Worm (Caenorhabditis elegans) whole organism, young adult: ENCODE data around the gene ugt-1.

Experiments used
- B0035.1 ChIP-seq: sonication (generic microtip); optimal IDR thresholded peaks from 2 replicates; lab custom pipeline; 2016; ENCODE audit warnings: missing genetic modification characterization, mild to moderate bottlenecking, missing compliant biosample characterization, missing genotype, missing genetic modification reagents
- C06A6.2 ChIP-seq: fragments of 200-800 bp; sonication (Bioruptor generic); conservative IDR thresholded peaks from 2 replicates; pipeline ENCODE4 v1.3.6; 2022; ENCODE audit warnings: missing genetic modification characterization, missing compliant biosample characterization
- C17E4.6 ChIP-seq: fragments of 200-800 bp; sonication (Bioruptor generic); IDR thresholded peaks from 2 replicates; pipeline ENCODE4 v1.3.6; 2022; ENCODE audit warnings: missing genetic modification reagents, missing genetic modification characterization, missing compliant biosample characterization
- F33H1.4 ChIP-seq: fragments of 200-800 bp; sonication (Bioruptor generic); IDR thresholded peaks from 2 replicates; pipeline ENCODE4 v1.3.6; 2022; ENCODE audit warnings: missing genetic modification reagents, missing genetic modification characterization, missing compliant biosample characterization
- F49E8.2 ChIP-seq: sonication (generic microtip); optimal IDR thresholded peaks from 3 replicates; lab custom pipeline; 2017; ENCODE audit warnings: missing genetic modification characterization, mild to moderate bottlenecking, missing compliant biosample characterization, antibody characterized with exemption, moderate library complexity; ENCODE audit not compliant: insufficient read depth
- K12H6.12 ChIP-seq: fragments of 200-800 bp; sonication (Bioruptor generic); optimal IDR thresholded peaks from 2 replicates; lab custom pipeline; 2018; ENCODE audit warnings: mild to moderate bottlenecking, missing genetic modification characterization, missing compliant biosample characterization
- akir-1 ChIP-seq: fragments of 200-800 bp; sonication (Bioruptor generic); optimal IDR thresholded peaks from 2 replicates; lab custom pipeline; 2018; ENCODE audit warnings: mild to moderate bottlenecking, missing genetic modification characterization, moderate library complexity, missing compliant biosample characterization
- ama-1 ChIP-seq, 3 experiments: fragments of 150-350 bp in 1 of 3; sonication (generic microtip) in 2 of 3; optimal IDR thresholded peaks; 2 replicates each; lab custom pipeline; 2014 to 2018; ENCODE audit warnings: missing biosample characterization in 2 of 3, missing genetic modification characterization in 2 of 3, missing genetic modification reagents in 2 of 3
- attf-5 ChIP-seq: fragments of 200-800 bp; sonication (Bioruptor generic); optimal IDR thresholded peaks from 2 replicates; lab custom pipeline; 2018; ENCODE audit warnings: mild to moderate bottlenecking, missing genetic modification characterization, missing compliant biosample characterization
- attf-6 ChIP-seq: fragments of 200-800 bp; sonication (Bioruptor generic); IDR thresholded peaks from 2 replicates; pipeline ENCODE4 v1.3.6; 2022; ENCODE audit warnings: missing genetic modification reagents, missing genetic modification characterization, missing compliant biosample characterization
- bed-1 ChIP-seq: fragments of 200-800 bp; sonication (Bioruptor generic); IDR thresholded peaks from 2 replicates; pipeline ENCODE4 v1.3.6; 2022; ENCODE audit warnings: missing genetic modification reagents, missing genetic modification characterization, missing compliant biosample characterization
- ccch-3 ChIP-seq: fragments of 200-800 bp; sonication (Bioruptor generic); optimal IDR thresholded peaks from 2 replicates; lab custom pipeline; 2018; ENCODE audit warnings: mild to moderate bottlenecking, missing genetic modification characterization, missing compliant biosample characterization
- cebp-2 ChIP-seq: fragments of 200-800 bp; sonication (Bioruptor generic); IDR thresholded peaks from 2 replicates; pipeline ENCODE4 v1.3.6; 2022; ENCODE audit warnings: missing genetic modification characterization, missing compliant biosample characterization
- chd-7 ChIP-seq: sonication (generic microtip); optimal IDR thresholded peaks from 2 replicates; lab custom pipeline; 2016; ENCODE audit warnings: mild to moderate bottlenecking, missing genetic modification characterization, moderate library complexity, missing compliant biosample characterization
- efl-1 ChIP-seq: fragments of 150-350 bp; optimal IDR thresholded peaks from 2 replicates; lab custom pipeline; 2014; ENCODE audit warnings: missing biosample characterization, missing genetic modification reagents, missing genetic modification characterization
- egl-18 ChIP-seq: fragments of 200-800 bp; sonication (Bioruptor generic); IDR thresholded peaks from 2 replicates; pipeline ENCODE4 v1.3.6; 2022; ENCODE audit warnings: missing genetic modification reagents, missing genetic modification characterization, missing compliant biosample characterization
- hmg-20 ChIP-seq: fragments of 200-800 bp; sonication (Bioruptor generic); IDR thresholded peaks from 2 replicates; pipeline ENCODE4 v1.3.6; 2022; ENCODE audit warnings: missing genetic modification reagents, missing genetic modification characterization, missing compliant biosample characterization
- hsf-1 ChIP-seq: fragments of 200-800 bp; sonication (Bioruptor generic); IDR thresholded peaks from 2 replicates; pipeline ENCODE4 v1.3.6; 2022; ENCODE audit warnings: missing genetic modification reagents, missing genetic modification characterization, missing compliant biosample characterization
- let-526 ChIP-seq: fragments of 200-800 bp; sonication (Bioruptor generic); IDR thresholded peaks from 2 replicates; pipeline ENCODE4 v1.3.6; 2022; ENCODE audit warnings: missing genetic modification reagents, missing genetic modification characterization, missing compliant biosample characterization
- lin-40 ChIP-seq: sonication (generic microtip); optimal IDR thresholded peaks from 2 replicates; lab custom pipeline; 2016; ENCODE audit warnings: missing genetic modification characterization, mild to moderate bottlenecking, missing compliant biosample characterization, missing genotype, missing genetic modification reagents
- lir-1 ChIP-seq: fragments of 200-800 bp; sonication (Bioruptor generic); conservative IDR thresholded peaks from 2 replicates; pipeline ENCODE4 v1.3.6; 2022; ENCODE audit warnings: missing genetic modification reagents, missing genetic modification characterization, missing compliant biosample characterization
- mel-28 ChIP-seq: sonication (generic microtip); optimal IDR thresholded peaks from 2 replicates; lab custom pipeline; 2016; ENCODE audit warnings: borderline replicate concordance, mild to moderate bottlenecking, missing genetic modification characterization, missing compliant biosample characterization
- nfya-1 ChIP-seq: sonication (generic microtip); optimal IDR thresholded peaks from 2 replicates; lab custom pipeline; 2017; ENCODE audit warnings: antibody characterized with exemption, missing compliant biosample characterization, missing genetic modification characterization, borderline replicate concordance; ENCODE audit not compliant: insufficient read depth
- nhr-27 ChIP-seq: fragments of 200-800 bp; sonication (Bioruptor generic); optimal IDR thresholded peaks from 2 replicates; lab custom pipeline; 2018; ENCODE audit warnings: mild to moderate bottlenecking, missing genetic modification characterization, moderate library complexity, missing compliant biosample characterization
- nhr-80 ChIP-seq: sonication (generic microtip); optimal IDR thresholded peaks from 2 replicates; lab custom pipeline; 2016; ENCODE audit warnings: missing genetic modification characterization, missing compliant biosample characterization
- pbrm-1 ChIP-seq: fragments of 200-800 bp; sonication (Bioruptor generic); IDR thresholded peaks from 2 replicates; pipeline ENCODE4 v1.3.6; 2022; ENCODE audit warnings: missing genetic modification reagents, missing genetic modification characterization, missing compliant biosample characterization
- rcor-1 ChIP-seq: fragments of 200-800 bp; sonication (Bioruptor generic); IDR thresholded peaks from 2 replicates; pipeline ENCODE4 v1.3.6; 2022; ENCODE audit warnings: missing genetic modification reagents, missing genetic modification characterization, missing compliant biosample characterization
- snpc-1.3 ChIP-seq: sonication (generic microtip); optimal IDR thresholded peaks from 2 replicates; lab custom pipeline; 2017; ENCODE audit warnings: missing genetic modification characterization, mild to moderate bottlenecking, missing compliant biosample characterization, antibody characterized with exemption, moderate library complexity, missing genotype, missing genetic modification reagents; ENCODE audit not compliant: insufficient read depth
- snpc-4 ChIP-seq, 5 experiments: fragments of 150-350 bp in 1 of 5; sonication (generic microtip) in 4 of 5; optimal IDR thresholded peaks; 2 replicates each; lab custom pipeline; 2014 to 2018; ENCODE audit warnings: missing genetic modification characterization in 5 of 5, missing biosample characterization in 3 of 5, antibody characterized with exemption in 2 of 5, mild to moderate bottlenecking in 2 of 5, missing compliant biosample characterization in 2 of 5, missing genotype in 2 of 5, moderate library complexity in 2 of 5, missing genetic modification reagents in 1 of 5
- tbp1 ChIP-seq: fragments of 200-800 bp; sonication (Bioruptor generic); optimal IDR thresholded peaks from 2 replicates; lab custom pipeline; 2018; ENCODE audit warnings: mild to moderate bottlenecking, missing genetic modification characterization, missing compliant biosample characterization
- tbx-9 ChIP-seq: sonication (generic microtip); optimal IDR thresholded peaks from 2 replicates; lab custom pipeline; 2016; ENCODE audit warnings: borderline replicate concordance, missing genetic modification characterization, inconsistent platforms, missing compliant biosample characterization
- unc-130 ChIP-seq: sonication (generic microtip); optimal IDR thresholded peaks from 2 replicates; lab custom pipeline; 2016; ENCODE audit warnings: missing genetic modification reagents, missing genetic modification characterization, missing compliant biosample characterization
- zfh-2 ChIP-seq: fragments of 200-800 bp; sonication (Bioruptor generic); conservative IDR thresholded peaks from 2 replicates; pipeline ENCODE4 v1.3.6; 2022; ENCODE audit warnings: missing genetic modification reagents, missing genetic modification characterization, missing compliant biosample characterization
- ztf-22 ChIP-seq: fragments of 200-800 bp; sonication (Bioruptor generic); optimal IDR thresholded peaks from 2 replicates; lab custom pipeline; 2018; ENCODE audit warnings: mild to moderate bottlenecking, missing genetic modification characterization, moderate library complexity, missing compliant biosample characterization

Gene ugt-1

ce11 chrV:10404701-10405100 lies 9.2 kb downstream of the ugt-1 start:
- TF ChIP-seq C06A6.2 (no peak), nhr-80 (peak; percentile 74)

- TF ChIP-seq mel-28 (tag; lab: Kevin White, UChicago) (no peak), ama-1 (optimal IDR thresholded peaks at IDR 0.05; lab: Kevin White, UChicago) (no peak), ama-1 (GFP tag; optimal IDR thresholded peaks at IDR 0.05; lab: Kevin White, UChicago) (no peak), chd-7 (tag; lab: Kevin White, UChicago) (no peak), B0035.1 (tag; lab: Kevin White, UChicago) (no peak), unc-130 (no peak), nhr-80 (no peak), F49E8.2 (tag; lab: Kevin White, UChicago) (no peak), hmg-20 (GFP tag; lab: Robert Waterston, UW) (no peak), let-526 (GFP tag; lab: Robert Waterston, UW) (no peak), C06A6.2 (no peak), F33H1.4 (GFP tag; lab: Robert Waterston, UW) (no peak), hsf-1 (GFP tag; lab: Robert Waterston, UW) (no peak), attf-6 (GFP tag; lab: Robert Waterston, UW) (no peak), tbp1 (GFP tag; lab: Kevin White, UChicago) (no peak), rcor-1 (no peak), attf-5 (GFP tag; lab: Kevin White, UChicago) (no peak), ztf-22 (no peak), K12H6.12 (no peak), zfh-2 (GFP tag; lab: Robert Waterston, UW) (no peak), nfya-1 (no peak)
Observed at ce11 chrV:10406313-10406712, 10.8 kb downstream of the ugt-1 start, which contains the start of gene F15H10.7. Gene F15H10.7, minus strand, starts transcription at chrV:10406413.

ce11 chrV:10410030-10410713 lies 14.7 kb downstream of the ugt-1 start, which contains the start of gene F15H10.12:
Gene F15H10.12, minus strand, starts transcription at chrV:10410080.
- no peak for TF ChIP-seq attf-6 (GFP tag; lab: Robert Waterston, UW)
- no peak for TF ChIP-seq snpc-4 (GFP tag; optimal IDR thresholded peaks at IDR 0.05; lab: Kevin White, UChicago)
- TF ChIP-seq snpc-4 (tag; optimal IDR thresholded peaks at IDR 0.05; lab: Kevin White, UChicago), result no peak

- no peak for TF ChIP-seq nhr-27 (tag; lab: Kevin White, UChicago)
- no peak for TF ChIP-seq lir-1 (GFP tag; lab: Robert Waterston, UW)
- TF ChIP-seq pbrm-1 (GFP tag; lab: Robert Waterston, UW), result no peak
- no peak for TF ChIP-seq K12H6.12
- no peak for TF ChIP-seq egl-18 (GFP tag; lab: Robert Waterston, UW)
- no peak for TF ChIP-seq F33H1.4 (GFP tag; lab: Robert Waterston, UW)
- TF ChIP-seq snpc-1.3 (tag; lab: Kevin White, UChicago), result no peak
- no peak for TF ChIP-seq akir-1 (GFP tag; lab: Kevin White, UChicago)
- no peak for TF ChIP-seq bed-1
- no peak for TF ChIP-seq cebp-2 (GFP tag; lab: Robert Waterston, UW)
Observed at ce11 chrV:10414610-10415009, 19.1 kb downstream of the ugt-1 start, which contains the start of gene F15H10.9. Gene F15H10.9, minus strand, starts transcription at chrV:10414710.

- TF ChIP-seq efl-1 (GFP tag; lab: Kevin White, UChicago) (no peak), tbx-9 (tag; lab: Kevin White, UChicago) (no peak), lin-40 (tag; lab: Kevin White, UChicago) (no peak), C17E4.6 (GFP tag; lab: Robert Waterston, UW) (no peak), ccch-3 (GFP tag; lab: Kevin White, UChicago) (no peak), egl-18 (GFP tag; lab: Robert Waterston, UW) (no peak)
Observed at ce11 chrV:10416925-10417324, 21.5 kb downstream of the ugt-1 start, which contains the start of gene F15H10.10. Gene F15H10.10, minus strand, starts transcription at chrV:10417025.
